Fruit fly (Drosophila melanogaster): ENCODE results near the gene alphaTub67C.

alphaTub67C gene

DNA sequence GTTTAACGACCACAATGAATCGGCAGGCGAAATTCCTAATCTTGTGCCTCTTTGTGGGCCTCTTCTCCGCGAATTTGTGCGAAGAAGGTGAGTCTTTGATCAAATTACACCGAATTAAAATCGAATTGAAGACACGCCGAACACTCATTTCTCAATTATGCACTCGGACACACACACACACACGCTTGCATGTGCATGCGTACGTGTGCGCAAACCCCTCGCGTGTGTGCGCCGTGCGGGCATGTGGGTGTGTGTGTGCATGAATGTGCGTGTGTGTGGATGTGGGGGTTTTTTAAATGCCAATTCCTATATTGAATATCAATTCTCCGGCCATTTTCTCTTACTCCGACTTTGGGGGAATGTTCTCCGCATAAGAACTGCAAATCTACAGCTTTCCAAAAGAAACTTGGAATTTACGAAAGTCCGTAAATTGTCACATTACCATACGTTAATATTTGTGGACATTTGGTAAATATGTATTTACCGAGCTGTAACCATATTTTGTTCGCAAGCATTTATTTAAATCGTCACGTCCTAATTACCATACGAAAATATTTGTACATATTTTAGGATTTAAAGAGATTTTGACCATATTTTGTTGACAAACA is 33.6 kb downstream of the alphaTub67C start:
- TF ChIP-seq h (optimal IDR thresholded peaks at IDR 0.05), result no peak
- TF ChIP-seq ttk (optimal IDR thresholded peaks at IDR 0.05), result no peak
- no peak for TF ChIP-seq Sin3A (optimal IDR thresholded peaks at IDR 0.05)
- no peak for TF ChIP-seq insv (optimal IDR thresholded peaks at IDR 0.05)

DNA sequence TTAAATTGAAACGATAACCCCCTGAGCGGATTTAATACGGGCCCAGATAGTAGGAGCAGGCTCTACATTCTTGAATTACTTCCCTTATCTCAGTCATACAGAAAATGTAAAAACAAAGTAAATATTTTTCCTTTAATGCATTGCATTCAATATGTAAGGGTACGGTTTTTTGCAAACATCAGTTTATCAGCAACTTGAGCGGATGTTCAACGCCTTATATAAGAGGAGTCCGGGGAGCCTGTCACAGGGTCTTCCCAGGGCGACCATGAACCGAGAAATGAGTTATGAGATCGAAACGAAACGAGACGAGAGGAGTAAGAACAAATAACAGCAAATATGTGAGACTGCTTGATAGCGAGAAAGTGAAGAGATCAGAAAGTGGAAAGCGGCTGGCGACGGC is 35.5 kb downstream of the alphaTub67C start:
- TF ChIP-seq psq (optimal IDR thresholded peaks at IDR 0.05), result no peak
- no peak for TF ChIP-seq insv (optimal IDR thresholded peaks at IDR 0.05)
- no peak for TF ChIP-seq Sin3A (optimal IDR thresholded peaks at IDR 0.05)
- TF ChIP-seq ttk (optimal IDR thresholded peaks at IDR 0.05), result no peak
- TF ChIP-seq Myc (optimal IDR thresholded peaks at IDR 0.05), result no peak
- no peak for TF ChIP-seq h (optimal IDR thresholded peaks at IDR 0.05)

DNA sequence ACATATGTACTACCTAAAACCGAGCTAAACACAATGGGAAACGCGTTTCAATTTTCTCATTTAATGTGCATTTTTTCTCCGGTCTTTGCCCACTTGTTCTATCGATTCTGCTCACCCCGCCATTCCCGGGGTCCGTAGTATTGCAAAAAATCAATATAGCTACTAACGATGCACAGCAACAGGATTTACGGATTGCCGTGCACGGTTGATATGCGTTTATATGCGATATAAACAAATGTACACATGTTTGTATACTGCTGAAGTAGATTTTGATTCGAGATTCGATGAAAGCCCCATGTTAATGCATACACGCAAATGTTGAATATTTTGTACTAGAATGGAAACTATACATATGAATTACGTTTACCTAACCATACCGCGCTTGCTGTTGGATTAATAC is 36.0 kb downstream of the alphaTub67C start:
- no peak for TF ChIP-seq Myc (optimal IDR thresholded peaks at IDR 0.05)
- TF ChIP-seq Sin3A (optimal IDR thresholded peaks at IDR 0.05), result no peak
- no peak for TF ChIP-seq psq (optimal IDR thresholded peaks at IDR 0.05)
- TF ChIP-seq h (optimal IDR thresholded peaks at IDR 0.05), result no peak
- no peak for TF ChIP-seq insv (optimal IDR thresholded peaks at IDR 0.05)
- no peak for TF ChIP-seq ttk (optimal IDR thresholded peaks at IDR 0.05)

DNA sequence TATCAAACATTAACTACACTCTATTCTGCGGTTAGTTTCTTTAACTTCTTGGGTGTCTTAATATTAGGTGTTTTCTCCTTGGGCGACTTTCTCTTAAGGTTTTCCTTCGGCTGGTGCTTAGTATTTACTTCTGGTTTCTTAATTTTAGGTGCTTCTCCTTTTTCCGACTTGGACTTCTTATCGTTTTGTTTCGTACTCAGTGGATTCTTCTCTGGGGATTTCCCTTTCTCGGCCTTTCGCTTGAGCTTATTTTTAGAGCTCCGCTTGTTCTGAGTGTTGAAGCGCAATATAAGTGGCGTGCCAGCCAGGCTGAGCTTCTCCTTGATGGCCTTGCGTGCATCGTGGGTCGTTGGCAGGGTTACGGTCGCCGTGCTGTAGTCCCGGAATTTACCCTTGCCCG is 36.8 kb downstream of the alphaTub67C start:
- TF ChIP-seq h (optimal IDR thresholded peaks at IDR 0.05), result no peak
- TF ChIP-seq insv (optimal IDR thresholded peaks at IDR 0.05), result no peak
- no peak for TF ChIP-seq psq (optimal IDR thresholded peaks at IDR 0.05)
- TF ChIP-seq Myc (optimal IDR thresholded peaks at IDR 0.05), result no peak
- TF ChIP-seq Sin3A (optimal IDR thresholded peaks at IDR 0.05), result no peak
- TF ChIP-seq ttk (optimal IDR thresholded peaks at IDR 0.05), result no peak

DNA sequence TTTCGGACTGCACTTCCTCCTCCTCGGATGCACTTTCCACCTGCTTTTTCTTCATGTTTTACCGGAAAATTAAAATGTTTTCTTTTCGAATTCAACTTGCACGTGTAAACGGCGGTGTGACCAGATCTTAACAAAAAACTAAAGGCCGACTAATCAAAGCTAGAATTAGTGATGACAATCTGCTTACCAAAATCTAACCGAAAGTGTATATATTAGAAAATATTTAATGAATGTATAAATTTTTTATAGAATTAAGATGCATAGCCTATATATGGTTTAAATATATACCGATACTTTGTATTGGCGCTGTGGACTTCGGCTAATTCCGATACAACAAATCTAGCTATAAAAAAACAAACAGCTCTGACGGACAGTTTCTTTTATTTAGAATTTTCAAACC is 37.9 kb downstream of the alphaTub67C start, which contains the start of the genes CG18178 and CG14174:
Gene CG18178 (minus strand): TSS at position 216 of the 400 bp plus-strand sequence.
Gene CG14174 (plus strand): TSS at position 400 of the 400 bp plus-strand sequence.
- TF ChIP-seq h (optimal IDR thresholded peaks at IDR 0.05) (no peak), ttk (optimal IDR thresholded peaks at IDR 0.05) (no peak), Sin3A (optimal IDR thresholded peaks at IDR 0.05) (no peak), Myc (optimal IDR thresholded peaks at IDR 0.05) (no peak), insv (optimal IDR thresholded peaks at IDR 0.05) (no peak), psq (optimal IDR thresholded peaks at IDR 0.05) (no peak)

DNA sequence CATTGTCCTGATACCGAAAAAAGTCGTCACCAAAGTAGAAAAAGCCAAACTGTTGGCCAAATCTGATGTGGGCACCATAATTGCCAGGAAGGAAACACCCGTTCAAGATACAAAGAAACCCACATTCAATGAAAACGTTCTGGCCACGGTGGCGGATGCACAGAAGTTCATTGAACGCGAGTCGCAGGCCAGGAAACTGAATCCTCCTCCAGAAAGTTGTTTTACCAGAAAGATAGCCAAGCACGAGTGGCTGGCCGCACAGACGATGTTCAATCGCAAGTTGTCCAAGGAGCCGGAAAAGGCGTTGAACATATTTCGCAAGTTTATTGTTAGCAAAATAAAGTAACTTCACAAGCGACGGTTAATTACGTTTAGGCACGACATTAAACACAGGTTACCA is 39.0 kb downstream of the alphaTub67C start:
- TF ChIP-seq ttk (optimal IDR thresholded peaks at IDR 0.05), result no peak
- TF ChIP-seq Sin3A (optimal IDR thresholded peaks at IDR 0.05), result no peak
- TF ChIP-seq psq (optimal IDR thresholded peaks at IDR 0.05), result no peak

DNA sequence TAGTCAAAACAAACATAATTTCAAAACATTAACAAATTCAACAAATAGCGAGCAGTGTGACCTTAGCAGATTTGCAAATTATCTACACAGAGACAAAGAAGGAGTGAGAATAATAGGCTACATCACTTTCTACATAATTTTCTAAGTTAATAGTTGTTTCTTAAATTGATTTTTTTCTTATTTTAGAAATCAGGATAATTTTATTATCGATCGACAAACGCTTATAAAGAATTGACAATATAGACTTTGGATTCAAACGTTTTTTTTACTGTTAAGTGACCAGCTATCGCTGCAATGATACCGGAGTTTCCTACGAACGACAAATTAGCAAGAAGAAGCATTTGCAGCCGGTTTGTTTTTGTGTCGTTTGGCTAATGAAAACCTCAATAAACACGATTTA is 42.0 kb downstream of the alphaTub67C start, which contains the start of the genes nbs and defl:
Gene nbs (minus strand): TSS at position 87 of the 400 bp plus-strand sequence.
Gene defl (plus strand): TSS at position 316 of the 400 bp plus-strand sequence.
- TF ChIP-seq h (optimal IDR thresholded peaks at IDR 0.05) (no peak), ttk (optimal IDR thresholded peaks at IDR 0.05) (no peak), psq (optimal IDR thresholded peaks at IDR 0.05) (no peak), Myc (optimal IDR thresholded peaks at IDR 0.05) (no peak), insv (optimal IDR thresholded peaks at IDR 0.05) (no peak)

DNA sequence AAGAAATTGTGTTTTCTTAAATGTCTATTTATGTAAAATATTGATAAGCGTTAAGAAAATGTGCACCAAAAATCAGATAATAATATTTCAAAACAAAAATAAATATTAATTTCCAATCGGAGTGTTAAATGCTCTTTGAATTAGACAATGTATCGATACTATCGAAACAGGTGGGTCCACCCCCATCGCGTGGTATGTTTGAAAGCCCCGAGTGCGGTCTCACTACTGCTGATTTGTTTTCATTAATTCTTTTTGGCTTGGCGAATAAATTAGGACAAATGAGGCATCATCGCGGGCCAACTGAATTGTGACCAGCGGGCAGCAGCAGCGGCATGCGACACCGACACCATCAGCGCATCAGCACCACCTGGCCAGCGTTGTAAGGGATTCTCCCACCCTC is 45.6 kb downstream of the alphaTub67C start, which contains the start of gene Naa60:
Gene Naa60 (plus strand): TSS at position 189 of the 400 bp plus-strand sequence.
- TF ChIP-seq h (optimal IDR thresholded peaks at IDR 0.05) (no peak), Myc (optimal IDR thresholded peaks at IDR 0.05) (no peak), insv (optimal IDR thresholded peaks at IDR 0.05) (no peak), psq (optimal IDR thresholded peaks at IDR 0.05) (no peak), Sin3A (optimal IDR thresholded peaks at IDR 0.05) (no peak), ttk (optimal IDR thresholded peaks at IDR 0.05) (no peak)

DNA sequence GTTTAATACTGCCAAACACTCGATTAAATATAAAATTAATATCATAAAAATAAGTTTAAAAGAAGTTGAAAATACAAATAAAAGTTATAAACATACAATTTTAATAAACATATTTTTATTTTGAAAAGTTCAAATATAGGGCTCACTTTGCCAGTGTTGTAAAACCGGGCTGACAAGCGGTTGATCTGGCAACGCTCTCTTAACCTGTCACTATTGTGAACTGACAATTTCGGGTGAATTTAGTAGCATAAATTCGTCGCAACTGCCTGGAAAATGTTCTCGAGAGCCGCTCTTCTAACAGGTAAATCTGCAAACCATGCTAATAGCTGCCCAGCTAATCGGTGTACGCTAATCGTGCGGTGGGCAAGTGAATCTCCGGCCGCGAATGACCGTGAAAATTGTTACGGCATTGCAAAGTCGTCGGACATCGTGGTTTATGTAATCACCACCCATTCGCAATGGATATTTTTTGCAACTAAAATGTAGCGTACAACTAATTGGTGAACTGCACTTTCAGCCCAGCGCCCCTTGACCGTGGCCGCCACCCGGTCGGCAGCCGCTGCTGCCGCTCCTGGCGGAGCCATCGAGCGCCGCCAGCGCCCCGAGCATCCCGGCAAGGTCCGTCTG is 48.8 kb downstream of the alphaTub67C start, which contains the start of gene ATPsynB:
Gene ATPsynB (plus strand): TSS at position 205 of the 627 bp plus-strand sequence.
- TF ChIP-seq Myc (optimal IDR thresholded peaks at IDR 0.05), result no peak
- TF ChIP-seq ttk (optimal IDR thresholded peaks at IDR 0.05), result no peak
- no peak for TF ChIP-seq insv (optimal IDR thresholded peaks at IDR 0.05)
- no peak for TF ChIP-seq psq (optimal IDR thresholded peaks at IDR 0.05)
- TF ChIP-seq Sin3A (optimal IDR thresholded peaks at IDR 0.05), result no peak
- no peak for TF ChIP-seq h (optimal IDR thresholded peaks at IDR 0.05)

Measured in Kc167 (cell line).